Fruit fly (Drosophila melanogaster) whole organism, embryonic: ENCODE measurements around the gene CG5938.

Experiments
- CG10979 ChIP-seq: fragments of 200-800 bp; sonication (Bioruptor generic); optimal IDR thresholded peaks from 2 replicates; lab custom pipeline; 2018; ENCODE audit warnings: missing biosample characterization, mild to moderate bottlenecking, missing genetic modification characterization, moderate library complexity
- CG11085 ChIP-seq: fragments of 200-800 bp; sonication (Bioruptor generic); IDR thresholded peaks from 2 replicates; pipeline ENCODE4 v1.3.6; 2022; ENCODE audit warnings: missing biosample characterization, missing genetic modification characterization
- CG11093 ChIP-seq: fragments of 200-800 bp; sonication (Bioruptor generic); IDR thresholded peaks from 3 replicates; pipeline ENCODE4 v1.3.6; 2022; ENCODE audit warnings: missing biosample characterization, missing genetic modification characterization
- CG12659 ChIP-seq: fragments of 200-800 bp; sonication (Bioruptor generic); optimal IDR thresholded peaks from 3 replicates; lab custom pipeline; 2017; ENCODE audit warnings: mild to moderate bottlenecking, missing biosample characterization, missing genetic modification reagents, missing genetic modification characterization
- CG14050 ChIP-seq: fragments of 200-800 bp; sonication (Bioruptor generic); IDR thresholded peaks from 3 replicates; pipeline ENCODE4 v1.3.6; 2022; ENCODE audit warnings: missing biosample characterization, missing genetic modification characterization
- CG14441 ChIP-seq: fragments of 200-800 bp; sonication (Bioruptor generic); IDR thresholded peaks from 2 replicates; pipeline ENCODE4 v1.3.6; 2022; ENCODE audit warnings: missing biosample characterization, missing genetic modification characterization
- CG15479 ChIP-seq: fragments of 200-800 bp; sonication (Bioruptor generic); optimal IDR thresholded peaks from 3 replicates; lab custom pipeline; 2019; ENCODE audit warnings: missing biosample characterization, mild to moderate bottlenecking, missing genetic modification characterization, moderate library complexity
- CG1602 ChIP-seq: fragments of 200-800 bp; sonication (Bioruptor generic); optimal IDR thresholded peaks from 3 replicates; lab custom pipeline; 2016; ENCODE audit warnings: missing biosample characterization, missing genetic modification characterization
- CG1603 ChIP-seq: fragments of 200-800 bp; sonication (Bioruptor generic); optimal IDR thresholded peaks from 2 replicates; lab custom pipeline; 2019; ENCODE audit warnings: missing biosample characterization, mild to moderate bottlenecking, missing genetic modification characterization, moderate library complexity
- CG16779 ChIP-seq: fragments of 200-800 bp; sonication (Bioruptor generic); IDR thresholded peaks from 2 replicates; pipeline ENCODE4 v1.3.6; 2022; ENCODE audit warnings: missing biosample characterization, missing genetic modification characterization
- CG17186 ChIP-seq: fragments of 200-800 bp; sonication (Bioruptor generic); optimal IDR thresholded peaks from 3 replicates; lab custom pipeline; 2017; ENCODE audit warnings: missing biosample characterization, missing genetic modification reagents, missing genetic modification characterization
- CG17829 ChIP-seq: fragments of 200-800 bp; optimal IDR thresholded peaks from 2 replicates; lab custom pipeline; 2019; ENCODE audit warnings: missing biosample characterization, mild to moderate bottlenecking, missing genetic modification characterization, moderate library complexity
- CG2199 ChIP-seq: fragments of 200-800 bp; sonication (Bioruptor generic); IDR thresholded peaks from 3 replicates; pipeline ENCODE4 v1.3.6; 2022; ENCODE audit warnings: missing biosample characterization, missing genetic modification characterization
- CG2712 ChIP-seq: fragments of 200-800 bp; optimal IDR thresholded peaks from 3 replicates; lab custom pipeline; 2019; ENCODE audit warnings: missing biosample characterization, mild to moderate bottlenecking, missing genetic modification characterization, moderate library complexity
- CG6813 ChIP-seq: fragments of 200-800 bp; sonication (Bioruptor generic); optimal IDR thresholded peaks from 2 replicates; lab custom pipeline; 2017; ENCODE audit warnings: missing biosample characterization, missing genetic modification characterization, mild to moderate bottlenecking, moderate library complexity, missing genetic modification reagents
- CG7271 ChIP-seq: fragments of 200-800 bp; sonication (Bioruptor generic); optimal IDR thresholded peaks from 2 replicates; lab custom pipeline; 2018; ENCODE audit warnings: missing biosample characterization, mild to moderate bottlenecking, missing genetic modification characterization, moderate library complexity
- CG7786 ChIP-seq: fragments of 200-800 bp; sonication (Bioruptor generic); optimal IDR thresholded peaks from 2 replicates; lab custom pipeline; 2016; ENCODE audit warnings: missing biosample characterization, missing genetic modification characterization
- CG9817 ChIP-seq: fragments of 200-800 bp; sonication (Bioruptor generic); optimal IDR thresholded peaks from 2 replicates; lab custom pipeline; 2018; ENCODE audit warnings: missing biosample characterization, mild to moderate bottlenecking, missing genetic modification characterization, moderate library complexity
- CG9876 ChIP-seq: fragments of 200-800 bp; sonication (Bioruptor generic); optimal IDR thresholded peaks from 2 replicates; lab custom pipeline; 2016; ENCODE audit warnings: missing biosample characterization, missing genetic modification characterization
- Chrac-16 ChIP-seq: fragments of 200-800 bp; sonication (Bioruptor generic); optimal IDR thresholded peaks from 3 replicates; lab custom pipeline; 2016; ENCODE audit warnings: missing biosample characterization, missing genetic modification characterization
- Doc3 ChIP-seq: fragments of 200-800 bp; sonication (Bioruptor generic); IDR thresholded peaks from 3 replicates; pipeline ENCODE4 v1.3.6; 2022; ENCODE audit warnings: missing biosample characterization, missing genetic modification characterization; ENCODE audit not compliant: partially characterized antibody
- Fer2 ChIP-seq: fragments of 200-800 bp; sonication (Bioruptor generic); optimal IDR thresholded peaks from 2 replicates; lab custom pipeline; 2018; ENCODE audit warnings: missing biosample characterization, mild to moderate bottlenecking, missing genetic modification characterization, moderate library complexity
- HHEX ChIP-seq: fragments of 200-800 bp; sonication (Bioruptor generic); optimal IDR thresholded peaks from 3 replicates; lab custom pipeline; 2017; ENCODE audit warnings: missing biosample characterization, mild to moderate bottlenecking, missing genetic modification characterization, missing genetic modification reagents
- Kr ChIP-seq: fragments of 200-800 bp; sonication (Bioruptor generic); optimal IDR thresholded peaks from 2 replicates; lab custom pipeline; 2017; ENCODE audit warnings: missing biosample characterization, mild to moderate bottlenecking, missing genetic modification characterization
- MESR4 ChIP-seq: fragments of 200-800 bp; sonication (Bioruptor generic); optimal IDR thresholded peaks from 2 replicates; lab custom pipeline; 2018; ENCODE audit warnings: missing biosample characterization, mild to moderate bottlenecking, missing genetic modification characterization, moderate library complexity
- MTF-1 ChIP-seq: fragments of 200-800 bp; sonication (Bioruptor generic); optimal IDR thresholded peaks from 2 replicates; lab custom pipeline; 2018; ENCODE audit warnings: missing biosample characterization, mild to moderate bottlenecking, missing genetic modification characterization, borderline replicate concordance
- Sox102F ChIP-seq: fragments of 200-800 bp; sonication (Bioruptor generic); optimal IDR thresholded peaks from 2 replicates; lab custom pipeline; 2018; ENCODE audit warnings: missing biosample characterization, mild to moderate bottlenecking, missing genetic modification characterization, moderate library complexity
- ac ChIP-seq: fragments of 200-800 bp; sonication (Bioruptor generic); optimal IDR thresholded peaks from 3 replicates; lab custom pipeline; 2017; ENCODE audit warnings: missing biosample characterization, mild to moderate bottlenecking, missing genetic modification characterization
- ato ChIP-seq: fragments of 200-800 bp; sonication (Bioruptor generic); IDR thresholded peaks from 2 replicates; pipeline ENCODE4 v1.3.6; 2022; ENCODE audit warnings: missing biosample characterization, missing genetic modification characterization; ENCODE audit not compliant: partially characterized antibody
- bsh ChIP-seq, 2 experiments: fragments of 200-800 bp; sonication (Bioruptor generic); optimal IDR thresholded peaks; 2 replicates each; lab custom pipeline; 2017 to 2018; ENCODE audit warnings: mild to moderate bottlenecking in 2 of 2, missing biosample characterization in 2 of 2, missing genetic modification characterization in 2 of 2, moderate library complexity in 1 of 2
- caup ChIP-seq: fragments of 200-800 bp; sonication (Bioruptor generic); optimal IDR thresholded peaks from 3 replicates; lab custom pipeline; 2017; ENCODE audit warnings: missing biosample characterization, mild to moderate bottlenecking, missing genetic modification characterization, moderate library complexity; ENCODE audit not compliant: severe bottlenecking
- chif ChIP-seq, 2 experiments: fragments of 200-800 bp; sonication (Bioruptor generic); optimal IDR thresholded peaks; 3 replicates each; lab custom pipeline; 2016; ENCODE audit warnings: missing biosample characterization in 2 of 2, missing genetic modification characterization in 2 of 2
- dmrt99B ChIP-seq: fragments of 200-800 bp; sonication (Bioruptor generic); optimal IDR thresholded peaks from 2 replicates; lab custom pipeline; 2018; ENCODE audit warnings: missing biosample characterization, mild to moderate bottlenecking, missing genetic modification characterization, moderate library complexity
- ems ChIP-seq: fragments of 200-800 bp; sonication (Bioruptor generic); optimal IDR thresholded peaks from 3 replicates; lab custom pipeline; 2016; ENCODE audit warnings: missing biosample characterization, missing genetic modification characterization
- inv ChIP-seq: fragments of 200-800 bp; sonication (Bioruptor generic); IDR thresholded peaks from 2 replicates; pipeline ENCODE4 v1.3.6; 2022; ENCODE audit warnings: missing biosample characterization, missing genetic modification characterization; ENCODE audit not compliant: partially characterized antibody
- kni ChIP-seq: fragments of 200-800 bp; sonication (Bioruptor generic); optimal IDR thresholded peaks from 3 replicates; lab custom pipeline; 2017; ENCODE audit warnings: mild to moderate bottlenecking, missing biosample characterization, missing genetic modification reagents, missing genetic modification characterization
- maf-S ChIP-seq: fragments of 200-800 bp; sonication (Bioruptor generic); optimal IDR thresholded peaks from 2 replicates; lab custom pipeline; 2016; ENCODE audit warnings: missing biosample characterization, missing genetic modification characterization
- nerfin-2 ChIP-seq: fragments of 200-800 bp; sonication (Bioruptor generic); IDR thresholded peaks from 2 replicates; pipeline ENCODE4 v1.3.6; 2022; ENCODE audit warnings: missing biosample characterization, missing genetic modification characterization; ENCODE audit not compliant: partially characterized antibody
- pan ChIP-seq, 4 experiments: fragments of >200 bp in 3 of 4; fragments of 200-800 bp in 1 of 4; sonication (Bioruptor generic) in 1 of 4; optimal IDR thresholded peaks in 3 of 4; IDR thresholded peaks in 1 of 4; 2 replicates each; pipeline versions ENCODE4 v1.3.6 to Lab custom; 2017 to 2022; ENCODE audit warnings: missing biosample characterization in 2 of 4, missing genetic modification characterization in 2 of 4, mixed read lengths in 1 of 4
- pfk ChIP-seq: fragments of 200-800 bp; sonication (Bioruptor generic); optimal IDR thresholded peaks from 2 replicates; lab custom pipeline; 2018; ENCODE audit warnings: missing biosample characterization, mild to moderate bottlenecking, missing genetic modification characterization, moderate library complexity
- pnt ChIP-seq: fragments of 200-800 bp; sonication (Bioruptor generic); optimal IDR thresholded peaks from 3 replicates; lab custom pipeline; 2016; ENCODE audit warnings: missing biosample characterization, missing genetic modification characterization
- repo ChIP-seq: fragments of 200-800 bp; sonication (Bioruptor generic); optimal IDR thresholded peaks from 2 replicates; lab custom pipeline; 2016; ENCODE audit warnings: missing biosample characterization, missing genetic modification characterization
- ro ChIP-seq: fragments of 200-800 bp; sonication (Bioruptor generic); IDR thresholded peaks from 2 replicates; pipeline ENCODE4 v1.3.6; 2022; ENCODE audit warnings: missing biosample characterization, missing genetic modification characterization
- stwl ChIP-seq: fragments of 200-800 bp; sonication (Bioruptor generic); optimal IDR thresholded peaks from 3 replicates; lab custom pipeline; 2018; ENCODE audit warnings: missing biosample characterization, mild to moderate bottlenecking, missing genetic modification characterization, moderate library complexity
- tx ChIP-seq: fragments of 200-800 bp; sonication (Bioruptor generic); optimal IDR thresholded peaks from 2 replicates; lab custom pipeline; 2016; ENCODE audit warnings: missing biosample characterization, missing genetic modification characterization
- zen2 ChIP-seq: fragments of 200-800 bp; sonication (Bioruptor generic); IDR thresholded peaks from 3 replicates; pipeline ENCODE4 v1.3.6; 2022; ENCODE audit warnings: missing biosample characterization, missing genetic modification characterization; ENCODE audit not compliant: partially characterized antibody

The CG5938 gene

dm6 chr3R:27281022-27281810, 6.6 kb downstream of the CG5938 start (continued):
- TF ChIP-seq chif (GFP tag; optimal IDR thresholded peaks at IDR 0.05; lab: Kevin White, UChicago) (peak; percentile 94), zen2 (GFP tag; lab: Robert Waterston, UW) (0 out of 3 replicates have a peak, but pooled peaks have one; percentile 17), pnt (GFP tag; lab: Kevin White, UChicago) (peak; percentile 93), CG11093 (GFP tag; lab: Robert Waterston, UW) (peak; percentile 95), CG2199 (GFP tag; lab: Robert Waterston, UW) (peak; percentile 96; the same call in 2 of the 3 replicates), dmrt99B (tag; lab: Kevin White, UChicago) (peak; percentile 97), CG17186 (GFP tag; lab: Kevin White, UChicago) (peak; percentile 83), CG11085 (GFP tag; lab: Robert Waterston, UW) (peak; percentile 94), MTF-1 (GFP tag; lab: Kevin White, UChicago) (peak; percentile 92), bsh (GFP tag; optimal IDR thresholded peaks at IDR 0.05; lab: Kevin White, UChicago) (peak; percentile 94 to 98), MESR4 (GFP tag; lab: Kevin White, UChicago) (peak; percentile 63), ato (GFP tag; lab: Robert Waterston, UW) (0 out of 2 replicates have a peak, but pooled peaks have one; percentile 12), CG16779 (GFP tag; lab: Robert Waterston, UW) (peak; percentile 97), Doc3 (GFP tag; lab: Robert Waterston, UW) (0 out of 3 replicates have a peak, but pooled peaks have one; percentile 25), CG17829 (peak; percentile 87), CG10979 (tag; lab: Kevin White, UChicago) (peak; percentile 91), maf-S (peak; percentile 88), pan (optimal IDR thresholded peaks at IDR 0.05; lab: Kevin White, UChicago) (no peak), pan (GFP tag; optimal IDR thresholded peaks at IDR 0.05 in 1 of 2, IDR thresholded peaks at IDR 0.05 in 1 of 2) (peak in 1 of 2 experiments; percentile 98), stwl (tag; lab: Kevin White, UChicago) (peak; percentile 39), Chrac-16 (GFP tag; lab: Kevin White, UChicago) (peak; percentile 95), Kr (no peak), CG14441 (GFP tag; lab: Robert Waterston, UW) (peak; percentile 98), CG7786 (GFP tag; lab: Kevin White, UChicago) (peak; percentile 98), Fer2 (peak; percentile 72), CG12659 (GFP tag; lab: Kevin White, UChicago) (peak; percentile 97), ro (GFP tag; lab: Robert Waterston, UW) (peak; percentile 88), Sox102F (GFP tag; lab: Kevin White, UChicago) (peak; percentile 97), CG2712 (peak; percentile 94), repo (peak; percentile 93), ac (GFP tag; lab: Kevin White, UChicago) (peak; percentile 78), kni (GFP tag; lab: Kevin White, UChicago) (peak; percentile 92), CG1603 (tag; lab: Kevin White, UChicago) (peak; percentile 98), CG14050 (peak; percentile 95), nerfin-2 (peak; percentile 62), HHEX (GFP tag; lab: Kevin White, UChicago) (peak; percentile 96), CG9876 (GFP tag; lab: Kevin White, UChicago) (peak; percentile 90), CG15479 (no peak), CG9817 (peak; percentile 93), ems (GFP tag; lab: Kevin White, UChicago) (peak; percentile 92), CG6813 (GFP tag; lab: Kevin White, UChicago) (peak; percentile 97), caup (GFP tag; lab: Kevin White, UChicago) (peak; percentile 97), CG1602 (GFP tag; lab: Kevin White, UChicago) (peak; percentile 91), pfk (GFP tag; lab: Kevin White, UChicago) (no peak), tx (GFP tag; lab: Kevin White, UChicago) (peak; percentile 91), inv (0 out of 2 replicates have a peak, but pooled peaks have one; percentile 36), CG7271 (tag; lab: Kevin White, UChicago) (peak; percentile 27)
